Worm (Caenorhabditis elegans): Measurements from ENCODE around the gene T13C5.6.

DNA sequence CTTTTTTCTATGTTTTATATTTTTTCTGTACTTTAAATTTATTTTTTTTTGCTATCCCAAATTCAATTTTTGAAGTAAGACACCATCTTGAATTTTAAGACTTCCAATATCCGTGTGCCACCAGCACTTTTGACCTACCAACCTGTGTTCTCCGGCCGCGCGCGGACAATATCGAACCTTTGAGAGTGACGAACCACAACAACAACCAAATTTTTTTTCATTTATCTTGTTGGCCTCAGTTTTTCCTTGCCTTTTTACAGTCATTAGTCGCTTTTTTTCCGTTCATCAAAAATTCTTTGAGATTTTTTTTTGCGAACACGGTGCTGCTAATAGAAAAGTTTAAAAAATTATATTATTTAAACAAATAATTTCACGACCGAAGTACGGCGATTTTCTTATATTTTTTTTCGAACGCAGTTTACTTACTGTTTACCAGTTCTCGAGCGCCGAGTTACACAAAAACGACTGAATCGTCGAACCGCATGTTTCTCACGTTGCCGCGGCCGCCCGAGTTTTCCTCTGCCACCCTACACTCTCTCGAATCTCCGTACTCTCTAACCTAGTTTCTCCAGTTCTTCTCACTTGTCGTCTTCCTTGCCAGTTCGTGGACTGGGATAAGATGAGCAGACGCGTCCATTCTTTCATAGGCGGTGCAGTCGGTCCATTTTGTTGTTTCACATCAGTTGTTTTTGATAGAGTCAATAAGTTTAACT is 32.6 kb upstream of the T13C5.6 start:
- TF ChIP-seq T22C8.4 (GFP tag; IDR thresholded peaks at IDR 0.05) (no peak), cog-1 (tag; optimal IDR thresholded peaks at IDR 0.05) (no peak)

Measured in whole organism, midembryonic.